Fruit fly (Drosophila melanogaster): ENCODE data around the gene ko.

ko gene

dm6 chr3L:21036257-21036957, 94.6 kb downstream of the ko start:
- no peak for TF ChIP-seq CTCF (optimal IDR thresholded peaks at IDR 0.05)
- no peak for TF ChIP-seq CG8478 (optimal IDR thresholded peaks at IDR 0.05)

- TF ChIP-seq CG8478 (optimal IDR thresholded peaks at IDR 0.05) (no peak), CTCF (optimal IDR thresholded peaks at IDR 0.05) (no peak)
These were observed 95.7 kb downstream of the ko start for dm6 chr3L:21035231-21035630.

dm6 chr3L:21034281-21035221, 96.4 kb downstream of the ko start, which contains the start of gene siz:
Gene siz, plus strand, starts transcription at chr3L:21034535.
- TF ChIP-seq CTCF (optimal IDR thresholded peaks at IDR 0.05): no peak
- no peak for TF ChIP-seq CG8478 (optimal IDR thresholded peaks at IDR 0.05)

- TF ChIP-seq CG8478 (optimal IDR thresholded peaks at IDR 0.05) (no peak), CTCF (optimal IDR thresholded peaks at IDR 0.05) (no peak)
These were observed 97.0 kb downstream of the ko start, which contains the start of gene CG10581 for dm6 chr3L:21034103-21034280. Gene CG10581, minus strand, starts transcription at chr3L:21034203.

- TF ChIP-seq CTCF (optimal IDR thresholded peaks at IDR 0.05) (no peak), CG8478 (optimal IDR thresholded peaks at IDR 0.05) (no peak)
These were observed 99.6 kb downstream of the ko start, which contains the start of the genes CG10584 and Polr3E for dm6 chr3L:21031093-21031930. Gene CG10584, minus strand, starts transcription at chr3L:21031360. Gene Polr3E, plus strand, starts transcription at chr3L:21031825.

- TF ChIP-seq CG8478 (optimal IDR thresholded peaks at IDR 0.05) (no peak), CTCF (optimal IDR thresholded peaks at IDR 0.05) (no peak)
These were observed 103.2 kb downstream of the ko start, which contains the start of gene Pdss2 for dm6 chr3L:21027657-21028255. Gene Pdss2, plus strand, starts transcription at chr3L:21027915.

dm6 chr3L:21026917-21027517, 103.9 kb downstream of the ko start, which contains the start of gene skd:
Gene skd, minus strand, starts transcription at chr3L:21027434.
- TF ChIP-seq CG8478 (optimal IDR thresholded peaks at IDR 0.05) (no peak), CTCF (optimal IDR thresholded peaks at IDR 0.05) (no peak)

dm6 chr3L:21026025-21026916, 104.7 kb downstream of the ko start:
- TF ChIP-seq CTCF (optimal IDR thresholded peaks at IDR 0.05) (peak in 1 of 2 experiments; percentile 51), CG8478 (optimal IDR thresholded peaks at IDR 0.05) (peak; percentile 25)
